Fruit fly (Drosophila melanogaster): ENCODE data around the gene CG8086.

Gene CG8086

DNA sequence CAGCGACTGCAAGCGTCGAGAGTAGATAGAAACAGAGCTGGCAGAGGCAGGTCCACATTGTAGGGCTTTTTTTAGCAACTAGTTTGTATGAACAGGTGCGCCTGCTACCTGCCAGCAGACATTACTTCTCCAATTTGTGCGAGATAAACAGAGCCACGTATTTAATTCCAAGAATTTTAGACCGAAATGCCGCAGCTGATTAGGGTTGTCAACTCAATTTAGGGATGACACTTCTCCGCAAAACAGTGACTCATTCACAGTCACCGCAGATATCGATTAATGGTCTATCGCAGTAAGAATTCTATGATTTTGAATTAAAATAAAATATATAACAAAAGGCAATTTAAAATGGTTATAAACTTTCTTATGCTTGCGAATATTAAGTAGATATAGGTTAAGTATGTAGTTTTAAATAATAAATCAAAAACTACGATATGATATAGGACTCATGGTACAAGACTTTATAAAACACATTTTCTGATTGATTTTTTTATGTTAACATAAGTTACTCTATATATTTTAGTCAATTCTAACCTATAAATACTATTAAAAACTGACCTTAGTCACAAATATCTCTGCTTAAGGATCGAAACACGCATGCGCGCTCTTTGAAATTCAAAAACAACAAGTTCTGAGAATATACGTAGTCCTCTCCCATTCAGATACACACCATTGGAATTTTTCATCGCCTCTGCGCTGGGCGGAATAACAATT, 45.6 kb upstream of the CG8086 start, which contains the start of the genes wol and Scgalpha (continued):
- TF ChIP-seq CG3281 (GFP tag; optimal IDR thresholded peaks at IDR 0.05) (no peak), NC2β (GFP tag; optimal IDR thresholded peaks at IDR 0.05) (no peak), Hr78 (GFP tag; optimal IDR thresholded peaks at IDR 0.05) (no peak), ato (GFP tag; IDR thresholded peaks at IDR 0.05; ENCODE audit: partially characterized antibody) (peak; percentile 9; the same call in 1 of the 2 replicates), Jarid2 (GFP tag; optimal IDR thresholded peaks at IDR 0.05) (no peak), Fer2 (tag; optimal IDR thresholded peaks at IDR 0.05) (no peak), gsb (GFP tag; IDR thresholded peaks at IDR 0.05) (no peak), CG11560 (tag; IDR thresholded peaks at IDR 0.05) (no peak), tna (GFP tag; IDR thresholded peaks at IDR 0.05; ENCODE audit: partially characterized antibody) (no peak), CG2678 (tag; optimal IDR thresholded peaks at IDR 0.05) (no peak), eyg (GFP tag; optimal IDR thresholded peaks at IDR 0.05) (no peak), CG17912 (GFP tag; optimal IDR thresholded peaks at IDR 0.05) (no peak), Dad (GFP tag; optimal IDR thresholded peaks at IDR 0.05) (no peak), CG17328 (GFP tag; IDR thresholded peaks at IDR 0.05) (no peak), CrebB (tag; optimal IDR thresholded peaks at IDR 0.05) (no peak), chm (GFP tag; IDR thresholded peaks at IDR 0.05) (no peak), gcm (GFP tag; optimal IDR thresholded peaks at IDR 0.05) (no peak), CG15269 (tag; optimal IDR thresholded peaks at IDR 0.05) (no peak), CG10209 (GFP tag; optimal IDR thresholded peaks at IDR 0.05) (no peak), crol (GFP tag; IDR thresholded peaks at IDR 0.05) (no peak), CG13296 (GFP tag; optimal IDR thresholded peaks at IDR 0.05) (no peak), H15 (GFP tag; IDR thresholded peaks at IDR 0.05) (no peak), exex (tag; optimal IDR thresholded peaks at IDR 0.05) (no peak), Awh (GFP tag; IDR thresholded peaks at IDR 0.05) (no peak), CG16815 (GFP tag; optimal IDR thresholded peaks at IDR 0.05) (no peak), Hmr (GFP tag; optimal IDR thresholded peaks at IDR 0.05) (no peak), CG12942 (GFP tag; optimal IDR thresholded peaks at IDR 0.05) (no peak), CG7556 (GFP tag; optimal IDR thresholded peaks at IDR 0.05) (no peak), CG14860 (GFP tag; IDR thresholded peaks at IDR 0.05; ENCODE audit: partially characterized antibody) (0 out of 3 replicates have a peak, but pooled peaks have one; percentile 41), CG7271 (tag; optimal IDR thresholded peaks at IDR 0.05) (no peak), Xrp1 (GFP tag; IDR thresholded peaks at IDR 0.05) (no peak), Meics (GFP tag; optimal IDR thresholded peaks at IDR 0.05) (no peak), Vsx1 (GFP tag; optimal IDR thresholded peaks at IDR 0.05) (no peak), Neu2 (GFP tag; optimal IDR thresholded peaks at IDR 0.05; ENCODE audit: borderline replicate concordance) (no peak), zfh1 (GFP tag; IDR thresholded peaks at IDR 0.05) (no peak), Bgb (GFP tag; IDR thresholded peaks at IDR 0.05; ENCODE audit: partially characterized antibody) (peak; percentile 74), ara (GFP tag; IDR thresholded peaks at IDR 0.05) (no peak), CG2712 (tag; optimal IDR thresholded peaks at IDR 0.05) (peak; percentile 43), fru (optimal IDR thresholded peaks at IDR 0.05) (no peak), crc (GFP tag; optimal IDR thresholded peaks at IDR 0.05) (no peak), CG34376 (GFP tag; optimal IDR thresholded peaks at IDR 0.05) (peak; percentile 6), unpg (GFP tag; optimal IDR thresholded peaks at IDR 0.05) (no peak), abd-A (tag; optimal IDR thresholded peaks at IDR 0.05) (no peak), gro (GFP tag; optimal IDR thresholded peaks at IDR 0.05) (no peak), CG13775 (GFP tag; optimal IDR thresholded peaks at IDR 0.05) (peak; percentile 15), CG16813 (GFP tag; IDR thresholded peaks at IDR 0.05; ENCODE audit: partially characterized antibody) (peak; percentile 65), CG10366 (GFP tag; IDR thresholded peaks at IDR 0.05) (no peak), Nf-YA (GFP tag; IDR thresholded peaks at IDR 0.05) (no peak), cad (GFP tag; optimal IDR thresholded peaks at IDR 0.05) (no peak), HLHmδ (GFP tag; optimal IDR thresholded peaks at IDR 0.05) (no peak)

Data from whole organism, embryonic.